Fruit fly (Drosophila melanogaster) S2 (cell line): ENCODE results near the gene Uch.

Source experiments
- CG8478 ChIP-seq: fragments of >200 bp; optimal IDR thresholded peaks from 2 replicates; lab custom pipeline; 2018
- CTCF ChIP-seq, 2 experiments: fragments of >200 bp; optimal IDR thresholded peaks; 2 replicates each; lab custom pipeline; 2018

dm6 chr2L:2206066-2206465 lies 7.9 kb downstream of the Uch start, which contains the start of gene CG31668:
- TF ChIP-seq CTCF (optimal IDR thresholded peaks at IDR 0.05; lab: Kevin White, UChicago) (no peak), CG8478 (no peak)
